Fruit fly (Drosophila melanogaster) whole organism, prepupa: ENCODE results near the gene CG7810.

ENCODE experiments used
- Blimp-1 ChIP-seq: fragments of 200-800 bp; sonication (Bioruptor generic); optimal IDR thresholded peaks from 3 replicates; lab custom pipeline; 2017; ENCODE audit warnings: missing biosample characterization, missing genetic modification characterization, mild to moderate bottlenecking, moderate library complexity, missing genetic modification reagents
- CG10669 ChIP-seq: fragments of 200-800 bp; sonication (Bioruptor generic); optimal IDR thresholded peaks from 3 replicates; lab custom pipeline; 2018; ENCODE audit warnings: missing biosample characterization, mild to moderate bottlenecking, missing genetic modification characterization, moderate library complexity
- CG11294 ChIP-seq: fragments of 200-800 bp; sonication (Bioruptor generic); IDR thresholded peaks from 2 replicates; pipeline ENCODE4 v1.3.6; 2022; ENCODE audit warnings: missing biosample characterization, missing genetic modification characterization
- CG11762 ChIP-seq: fragments of 200-800 bp; sonication (Bioruptor generic); optimal IDR thresholded peaks from 3 replicates; lab custom pipeline; 2016; ENCODE audit warnings: missing biosample characterization, missing genetic modification characterization; ENCODE audit not compliant: insufficient read depth
- CG11902 ChIP-seq: fragments of 200-800 bp; sonication (Bioruptor generic); optimal IDR thresholded peaks from 3 replicates; lab custom pipeline; 2016; ENCODE audit warnings: missing biosample characterization, missing genetic modification characterization
- CG1621 ChIP-seq: fragments of 200-800 bp; sonication (Bioruptor generic); optimal IDR thresholded peaks from 3 replicates; lab custom pipeline; 2018; ENCODE audit warnings: missing biosample characterization, mild to moderate bottlenecking, missing genetic modification characterization
- CG31627 ChIP-seq: fragments of 200-800 bp; sonication (Bioruptor generic); optimal IDR thresholded peaks from 3 replicates; lab custom pipeline; 2016; ENCODE audit warnings: missing biosample characterization, missing genetic modification characterization
- CG32006 ChIP-seq: fragments of 200-800 bp; sonication (Bioruptor generic); optimal IDR thresholded peaks from 3 replicates; lab custom pipeline; 2017; ENCODE audit warnings: missing biosample characterization, mild to moderate bottlenecking, missing genetic modification characterization
- CG34406 ChIP-seq: fragments of 200-800 bp; sonication (Bioruptor generic); optimal IDR thresholded peaks from 3 replicates; lab custom pipeline; 2016; ENCODE audit warnings: missing biosample characterization, missing genetic modification characterization
- CG4318 ChIP-seq: fragments of 200-800 bp; sonication (Bioruptor generic); optimal IDR thresholded peaks from 3 replicates; lab custom pipeline; 2017; ENCODE audit warnings: missing biosample characterization, mild to moderate bottlenecking, missing genetic modification characterization
- CG6163 ChIP-seq: fragments of 200-800 bp; sonication (Bioruptor generic); IDR thresholded peaks from 3 replicates; pipeline ENCODE4 v1.3.6; 2022; ENCODE audit warnings: missing biosample characterization, missing genetic modification characterization
- CG6276 ChIP-seq: fragments of 200-800 bp; sonication (Bioruptor generic); optimal IDR thresholded peaks from 2 replicates; lab custom pipeline; 2017; ENCODE audit warnings: missing biosample characterization, mild to moderate bottlenecking, missing genetic modification characterization
- CG6854 ChIP-seq: fragments of 200-800 bp; sonication (Bioruptor generic); optimal IDR thresholded peaks from 2 replicates; lab custom pipeline; 2017; ENCODE audit warnings: missing biosample characterization, mild to moderate bottlenecking, missing genetic modification characterization
- CG7368 ChIP-seq: fragments of 200-800 bp; sonication (Bioruptor generic); optimal IDR thresholded peaks from 3 replicates; lab custom pipeline; 2016; ENCODE audit warnings: missing biosample characterization, missing genetic modification characterization
- CG8319 ChIP-seq: fragments of 200-800 bp; sonication (Bioruptor generic); optimal IDR thresholded peaks from 3 replicates; lab custom pipeline; 2016; ENCODE audit warnings: missing biosample characterization, missing genetic modification characterization
- CG8632 ChIP-seq: fragments of 200-800 bp; sonication (Bioruptor generic); optimal IDR thresholded peaks from 3 replicates; lab custom pipeline; 2016; ENCODE audit warnings: missing biosample characterization, missing genetic modification characterization
- Eip75B ChIP-seq: fragments of 200-800 bp; sonication (Bioruptor generic); optimal IDR thresholded peaks from 3 replicates; lab custom pipeline; 2016; ENCODE audit warnings: missing biosample characterization, missing genetic modification characterization
- Eip78C ChIP-seq: fragments of 200-800 bp; sonication (Bioruptor generic); peaks from one replicate; lab custom pipeline; 2016; ENCODE audit warnings: missing biosample characterization, missing genetic modification characterization
- Eip93F ChIP-seq: fragments of 200-800 bp; sonication (Bioruptor generic); optimal IDR thresholded peaks from 2 replicates; lab custom pipeline; 2016; ENCODE audit warnings: missing biosample characterization, mild to moderate bottlenecking, missing genetic modification characterization
- Ets96B ChIP-seq: fragments of 200-800 bp; optimal IDR thresholded peaks from 2 replicates; lab custom pipeline; 2019; ENCODE audit warnings: missing biosample characterization, mild to moderate bottlenecking, missing genetic modification characterization, moderate library complexity
- Gug ChIP-seq: fragments of 200-800 bp; sonication (Bioruptor generic); IDR thresholded peaks from 2 replicates; pipeline ENCODE4 v1.3.6; 2022; ENCODE audit warnings: missing biosample characterization, missing genetic modification characterization
- Hr38 ChIP-seq: sonication (Bioruptor generic); optimal IDR thresholded peaks from 2 replicates; lab custom pipeline; 2016; ENCODE audit warnings: missing biosample characterization, missing genetic modification characterization
- Hr4 ChIP-seq: fragments of 200-800 bp; sonication (Bioruptor generic); optimal IDR thresholded peaks from 3 replicates; lab custom pipeline; 2016; ENCODE audit warnings: missing biosample characterization, missing genetic modification characterization
- Smox ChIP-seq: fragments of 200-800 bp; sonication (Bioruptor generic); optimal IDR thresholded peaks from 3 replicates; lab custom pipeline; 2016; ENCODE audit warnings: missing biosample characterization, missing genetic modification characterization
- achi ChIP-seq: fragments of 200-800 bp; sonication (Bioruptor generic); optimal IDR thresholded peaks from 3 replicates; lab custom pipeline; 2016; ENCODE audit warnings: missing biosample characterization, missing genetic modification characterization
- cyc ChIP-seq: fragments of 200-800 bp; sonication (Bioruptor generic); optimal IDR thresholded peaks from 3 replicates; lab custom pipeline; 2016; ENCODE audit warnings: missing biosample characterization, missing genetic modification characterization
- dac ChIP-seq: fragments of 200-800 bp; sonication (Bioruptor generic); optimal IDR thresholded peaks from 2 replicates; lab custom pipeline; 2017; ENCODE audit warnings: missing biosample characterization, mild to moderate bottlenecking, missing genetic modification characterization
- dsx ChIP-seq: fragments of 200-800 bp; optimal IDR thresholded peaks from 3 replicates; lab custom pipeline; 2019; ENCODE audit warnings: missing biosample characterization, mild to moderate bottlenecking, missing genetic modification characterization, moderate library complexity; ENCODE audit not compliant: poor library complexity, severe bottlenecking
- esn ChIP-seq: fragments of 200-800 bp; sonication (Bioruptor generic); optimal IDR thresholded peaks from 2 replicates; lab custom pipeline; 2016; ENCODE audit warnings: missing biosample characterization, mild to moderate bottlenecking, missing genetic modification characterization, moderate library complexity
- fkh ChIP-seq: fragments of 200-800 bp; sonication (Bioruptor generic); optimal IDR thresholded peaks from 3 replicates; lab custom pipeline; 2017; ENCODE audit warnings: missing biosample characterization, mild to moderate bottlenecking, missing genetic modification characterization, moderate library complexity
- lz ChIP-seq: fragments of 200-800 bp; sonication (Bioruptor generic); optimal IDR thresholded peaks from 3 replicates; lab custom pipeline; 2016; ENCODE audit warnings: missing biosample characterization, missing genetic modification characterization
- pdm3 ChIP-seq: fragments of 200-800 bp; sonication (Bioruptor generic); optimal IDR thresholded peaks from 3 replicates; lab custom pipeline; 2016; ENCODE audit warnings: missing biosample characterization, missing genetic modification characterization
- salr ChIP-seq, 2 experiments: fragments of 200-800 bp; sonication (Bioruptor generic); optimal IDR thresholded peaks; 3 replicates each; lab custom pipeline; 2016 to 2018; ENCODE audit warnings: missing biosample characterization in 2 of 2, missing genetic modification characterization in 2 of 2, mild to moderate bottlenecking in 1 of 2
- spab ChIP-seq: fragments of 200-800 bp; sonication (Bioruptor generic); optimal IDR thresholded peaks from 2 replicates; lab custom pipeline; 2017; ENCODE audit warnings: missing biosample characterization, mild to moderate bottlenecking, missing genetic modification characterization, missing genetic modification reagents
- ss ChIP-seq, 2 experiments: fragments of 200-800 bp; sonication (Bioruptor generic); optimal IDR thresholded peaks; 2 replicates in 1 of 2; 3 replicates in 1 of 2; lab custom pipeline; 2017 to 2018; ENCODE audit warnings: mild to moderate bottlenecking in 2 of 2, missing biosample characterization in 2 of 2, missing genetic modification characterization in 2 of 2, moderate library complexity in 1 of 2
- svp ChIP-seq: fragments of 200-800 bp; sonication (Bioruptor generic); peaks from one replicate; lab custom pipeline; 2016; ENCODE audit warnings: missing biosample characterization, missing genetic modification characterization
- topi ChIP-seq: fragments of 200-800 bp; sonication (Bioruptor generic); optimal IDR thresholded peaks from 3 replicates; lab custom pipeline; 2016; ENCODE audit warnings: missing biosample characterization, missing genetic modification characterization
- vri ChIP-seq: fragments of 200-800 bp; sonication (Bioruptor generic); optimal IDR thresholded peaks from 3 replicates; lab custom pipeline; 2016; ENCODE audit warnings: missing biosample characterization, mild to moderate bottlenecking, missing genetic modification characterization

CG7810 gene

DNA sequence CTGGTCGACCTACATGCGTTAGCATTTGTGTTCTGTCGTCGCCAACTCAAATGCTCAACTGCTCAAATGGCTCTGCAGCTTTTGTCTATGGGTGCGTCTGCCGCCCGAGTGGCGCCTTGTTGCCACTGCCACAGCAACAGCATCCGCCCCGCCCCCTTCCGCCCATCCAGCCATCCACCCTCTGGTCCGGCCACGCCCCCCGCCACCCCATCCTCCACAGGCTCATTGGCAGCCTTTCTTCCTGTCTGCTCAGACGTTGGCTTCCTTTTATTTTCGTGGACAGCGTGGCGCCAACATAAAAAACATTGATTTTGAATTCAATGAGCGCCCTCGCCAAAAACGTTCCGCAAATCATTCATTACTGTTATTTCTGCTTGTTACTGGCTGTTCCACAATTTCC lies 22.6 kb upstream of the CG7810 start:
- TF ChIP-seq Smox (no peak), CG10669 (GFP tag; lab: Kevin White, UChicago) (no peak), CG11902 (no peak), CG7368 (GFP tag; lab: Kevin White, UChicago) (no peak), CG8632 (GFP tag; lab: Kevin White, UChicago) (no peak), CG1621 (tag; lab: Kevin White, UChicago) (no peak), CG34406 (no peak), dac (GFP tag; lab: Kevin White, UChicago) (no peak), spab (no peak), lz (GFP tag; lab: Kevin White, UChicago) (no peak), CG11294 (GFP tag; lab: Robert Waterston, UW) (no peak), Hr38 (GFP tag; lab: Kevin White, UChicago) (no peak), CG6276 (GFP tag; lab: Kevin White, UChicago) (no peak), pdm3 (GFP tag; lab: Kevin White, UChicago) (no peak)

DNA sequence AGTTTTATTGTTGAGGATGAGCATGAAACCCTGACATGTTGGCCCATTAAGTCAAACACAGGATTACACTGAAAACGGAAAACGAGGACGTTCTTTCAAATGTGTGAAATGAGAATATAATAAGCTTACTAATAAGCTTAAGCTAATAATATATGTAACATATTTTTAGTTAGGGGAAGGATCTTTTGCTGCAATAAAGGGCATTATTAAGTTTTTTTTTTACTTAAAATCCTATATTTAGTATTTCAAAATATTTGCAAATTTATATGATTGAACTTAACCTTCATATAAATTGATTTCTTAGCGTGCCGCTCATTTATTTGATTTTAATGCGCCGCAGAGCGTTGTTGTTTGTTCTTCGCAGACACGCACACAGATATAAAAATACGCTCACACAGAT lies 22.2 kb upstream of the CG7810 start:
- TF ChIP-seq fkh (GFP tag; lab: Kevin White, UChicago) (no peak), Hr38 (GFP tag; lab: Kevin White, UChicago) (no peak), Ets96B (tag; lab: Kevin White, UChicago) (no peak), cyc (GFP tag; lab: Kevin White, UChicago) (no peak), CG6276 (GFP tag; lab: Kevin White, UChicago) (no peak), CG4318 (GFP tag; lab: Kevin White, UChicago) (no peak), CG7368 (GFP tag; lab: Kevin White, UChicago) (no peak), Hr4 (GFP tag; lab: Kevin White, UChicago) (no peak), Smox (no peak), svp (GFP tag; lab: Kevin White, UChicago) (no peak), salr (GFP tag; optimal IDR thresholded peaks at IDR 0.05; lab: Kevin White, UChicago) (no peak), Eip78C (GFP tag; lab: Kevin White, UChicago) (no peak)

DNA sequence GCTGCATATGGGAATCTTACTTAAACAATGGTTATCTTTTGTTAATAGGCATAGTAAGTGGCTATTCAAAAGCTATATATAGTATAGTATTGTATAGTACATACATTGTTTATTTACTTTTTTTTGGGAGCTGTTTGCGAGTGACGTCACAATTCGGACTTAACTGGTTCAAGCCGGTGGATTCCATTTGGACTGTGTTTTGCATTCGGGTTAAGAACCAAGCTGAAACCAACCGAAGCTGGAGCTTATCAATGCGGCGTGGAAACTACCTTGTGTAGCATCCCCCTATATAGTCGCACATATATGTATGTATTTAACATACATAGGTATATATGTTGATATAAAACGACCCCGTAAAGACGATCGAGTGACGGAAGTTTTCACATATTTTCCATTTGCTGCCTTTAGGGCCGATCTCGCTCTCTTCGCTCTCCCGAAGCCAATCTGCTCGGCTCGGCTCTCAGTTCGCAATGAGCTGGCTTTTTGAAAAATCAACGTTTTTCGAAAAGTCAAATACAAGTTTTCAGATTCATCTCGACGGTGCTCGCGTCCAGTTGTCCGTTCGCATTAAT lies 17.6 kb upstream of the CG7810 start:
- TF ChIP-seq CG32006, result no peak
- no peak for TF ChIP-seq ss (GFP tag; optimal IDR thresholded peaks at IDR 0.05; lab: Kevin White, UChicago)
- TF ChIP-seq CG6854 (GFP tag; lab: Kevin White, UChicago), result no peak
- no peak for TF ChIP-seq CG6163 (GFP tag; lab: Robert Waterston, UW)
- peak; percentile 33 for TF ChIP-seq Eip78C (GFP tag; lab: Kevin White, UChicago)
- peak; percentile 2 for TF ChIP-seq svp (GFP tag; lab: Kevin White, UChicago)
- no peak for TF ChIP-seq Eip75B (GFP tag; lab: Kevin White, UChicago)
- TF ChIP-seq CG31627 (GFP tag; lab: Kevin White, UChicago), result no peak
- no peak for TF ChIP-seq dsx (GFP tag; lab: Kevin White, UChicago)
- TF ChIP-seq, all 60 proteins: peak for 2

DNA sequence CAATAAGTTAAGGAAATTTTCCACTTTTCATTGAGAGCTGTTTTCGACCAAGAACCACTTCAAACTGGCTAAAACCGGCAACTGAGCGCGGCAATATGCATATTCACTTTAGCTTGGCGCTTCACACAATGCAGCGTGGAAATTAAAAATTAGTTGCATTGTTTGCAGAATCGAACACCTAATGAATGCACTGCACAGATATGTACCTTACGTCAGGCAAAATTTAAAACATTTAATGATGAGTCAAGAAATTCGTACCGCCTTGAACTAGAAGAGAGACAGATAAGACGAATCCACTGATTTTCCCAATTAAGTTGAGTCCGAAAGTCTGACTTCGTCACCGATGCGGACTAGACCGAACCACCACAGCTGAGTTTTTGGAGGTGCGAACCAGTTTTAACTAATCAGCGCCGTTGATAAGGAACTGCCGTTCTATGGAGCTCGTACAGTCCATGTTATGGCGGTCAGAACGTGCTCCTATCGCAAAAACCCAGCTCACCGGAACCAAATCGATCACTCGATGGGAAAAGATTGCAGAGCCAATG lies 16.9 kb upstream of the CG7810 start:
- TF ChIP-seq pdm3 (GFP tag; lab: Kevin White, UChicago), result no peak
- peak; percentile 3 for TF ChIP-seq svp (GFP tag; lab: Kevin White, UChicago)
- TF ChIP-seq, all 60 proteins: peak for 1

DNA sequence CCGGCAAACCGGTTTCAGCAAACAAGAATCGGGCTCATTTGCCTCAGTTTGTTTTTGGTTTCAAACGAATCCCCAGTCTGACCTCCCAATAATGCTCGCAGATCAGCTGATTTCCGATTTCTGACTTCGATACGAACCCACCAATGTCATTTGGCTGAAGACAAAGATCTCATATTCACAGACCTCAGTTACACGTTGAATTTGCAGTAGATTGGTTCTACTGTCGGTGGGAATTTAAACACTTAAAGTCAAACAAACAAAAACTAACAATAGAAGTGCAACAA lies 16.2 kb upstream of the CG7810 start, which contains the start of gene CG14275:
TSS of gene CG14275 (plus strand) at position 185 of the 284 bp plus-strand sequence.
- TF ChIP-seq CG11762 (GFP tag; lab: Kevin White, UChicago) (no peak), Eip93F (GFP tag; lab: Kevin White, UChicago) (no peak), esn (GFP tag; lab: Kevin White, UChicago) (no peak), Smox (no peak), vri (no peak), CG1621 (tag; lab: Kevin White, UChicago) (no peak), topi (GFP tag; lab: Kevin White, UChicago) (no peak), Blimp-1 (GFP tag; lab: Kevin White, UChicago) (no peak), CG8319 (GFP tag; lab: Kevin White, UChicago) (no peak), cyc (GFP tag; lab: Kevin White, UChicago) (no peak), Gug (GFP tag; lab: Robert Waterston, UW) (no peak), CG4318 (GFP tag; lab: Kevin White, UChicago) (no peak), Hr38 (GFP tag; lab: Kevin White, UChicago) (no peak), achi (GFP tag; lab: Kevin White, UChicago) (no peak), fkh (GFP tag; lab: Kevin White, UChicago) (no peak), spab (no peak)
